Fruit fly (Drosophila melanogaster) whole organism, embryonic: ENCODE measurements around the gene CG6216.

Source experiments
- Antp ChIP-seq: fragments of 200-800 bp; sonication (Bioruptor generic); optimal IDR thresholded peaks from 3 replicates; lab custom pipeline; 2016; ENCODE audit warnings: missing biosample characterization, missing genetic modification characterization
- CG10979 ChIP-seq: fragments of 200-800 bp; sonication (Bioruptor generic); optimal IDR thresholded peaks from 2 replicates; lab custom pipeline; 2018; ENCODE audit warnings: missing biosample characterization, mild to moderate bottlenecking, missing genetic modification characterization, moderate library complexity
- CG12391 ChIP-seq: fragments of 200-800 bp; sonication (Bioruptor generic); optimal IDR thresholded peaks from 3 replicates; lab custom pipeline; 2018; ENCODE audit warnings: missing biosample characterization, mild to moderate bottlenecking, missing genetic modification characterization, moderate library complexity
- CG13287 ChIP-seq: fragments of 200-800 bp; sonication (Bioruptor generic); IDR thresholded peaks from 2 replicates; pipeline ENCODE4 v1.3.6; 2022; ENCODE audit warnings: missing biosample characterization, missing genetic modification characterization; ENCODE audit not compliant: partially characterized antibody
- CG15479 ChIP-seq: fragments of 200-800 bp; sonication (Bioruptor generic); optimal IDR thresholded peaks from 3 replicates; lab custom pipeline; 2019; ENCODE audit warnings: missing biosample characterization, mild to moderate bottlenecking, missing genetic modification characterization, moderate library complexity
- CG31388 ChIP-seq: fragments of 200-800 bp; sonication (Bioruptor generic); optimal IDR thresholded peaks from 2 replicates; lab custom pipeline; 2016; ENCODE audit warnings: missing biosample characterization, missing genetic modification characterization
- CG43689 ChIP-seq: fragments of 200-800 bp; sonication (Bioruptor generic); IDR thresholded peaks from 2 replicates; pipeline ENCODE4 v1.3.6; 2022; ENCODE audit warnings: missing biosample characterization, missing genetic modification characterization
- CG4617 ChIP-seq: fragments of 200-800 bp; sonication (Bioruptor generic); optimal IDR thresholded peaks from 3 replicates; lab custom pipeline; 2016; ENCODE audit warnings: missing biosample characterization, missing genetic modification characterization, borderline replicate concordance
- CG8281 ChIP-seq: fragments of 200-800 bp; sonication (Bioruptor generic); optimal IDR thresholded peaks from 2 replicates; lab custom pipeline; 2018; ENCODE audit warnings: missing biosample characterization, mild to moderate bottlenecking, missing genetic modification characterization, moderate library complexity
- CG9797 ChIP-seq: fragments of 200-800 bp; sonication (Bioruptor generic); optimal IDR thresholded peaks from 3 replicates; lab custom pipeline; 2018; ENCODE audit warnings: missing biosample characterization, mild to moderate bottlenecking, missing genetic modification characterization
- Deaf1 ChIP-seq: fragments of 200-800 bp; optimal IDR thresholded peaks from 3 replicates; lab custom pipeline; 2019; ENCODE audit warnings: missing biosample characterization, mild to moderate bottlenecking, missing genetic modification characterization, moderate library complexity
- Dp ChIP-seq: fragments of 200-800 bp; sonication (Bioruptor generic); optimal IDR thresholded peaks from 2 replicates; lab custom pipeline; 2018; ENCODE audit warnings: missing biosample characterization, mild to moderate bottlenecking, missing genetic modification characterization, moderate library complexity
- E2f2 ChIP-seq: fragments of 200-800 bp; sonication (Bioruptor generic); IDR thresholded peaks from 2 replicates; pipeline ENCODE4 v1.3.6; 2022; ENCODE audit warnings: missing biosample characterization, missing genetic modification characterization
- Elba2 ChIP-seq: fragments of 200-800 bp; sonication (Bioruptor generic); optimal IDR thresholded peaks from 3 replicates; lab custom pipeline; 2016; ENCODE audit warnings: missing biosample characterization, missing genetic modification characterization
- Fer3 ChIP-seq: fragments of 200-800 bp; sonication (Bioruptor generic); optimal IDR thresholded peaks from 2 replicates; lab custom pipeline; 2018; ENCODE audit warnings: missing biosample characterization, mild to moderate bottlenecking, missing genetic modification characterization, moderate library complexity
- HmgZ ChIP-seq: fragments of 200-800 bp; sonication (Bioruptor generic); optimal IDR thresholded peaks from 2 replicates; lab custom pipeline; 2018; ENCODE audit warnings: missing biosample characterization, mild to moderate bottlenecking, missing genetic modification characterization
- Hr51 ChIP-seq, 2 experiments: fragments of 200-800 bp; sonication (Bioruptor generic); optimal IDR thresholded peaks; 2 replicates in 1 of 2; 3 replicates in 1 of 2; lab custom pipeline; 2016 to 2018; ENCODE audit warnings: missing biosample characterization in 2 of 2, missing genetic modification characterization in 2 of 2, mild to moderate bottlenecking in 1 of 2, moderate library complexity in 1 of 2
- MBD-R2 ChIP-seq: fragments of 200-800 bp; sonication (Bioruptor generic); IDR thresholded peaks from 2 replicates; pipeline ENCODE4 v1.3.6; 2022; ENCODE audit warnings: missing biosample characterization, missing genetic modification characterization
- MESR4 ChIP-seq: fragments of 200-800 bp; sonication (Bioruptor generic); optimal IDR thresholded peaks from 2 replicates; lab custom pipeline; 2018; ENCODE audit warnings: missing biosample characterization, mild to moderate bottlenecking, missing genetic modification characterization, moderate library complexity
- Med ChIP-seq: fragments of 200-800 bp; sonication (Bioruptor generic); peaks from one replicate; lab custom pipeline; 2016; ENCODE audit warnings: missing biosample characterization, missing genetic modification characterization, mild to moderate bottlenecking, inconsistent platforms, moderate library complexity
- Myb ChIP-seq: fragments of 200-800 bp; sonication (Bioruptor generic); optimal IDR thresholded peaks from 2 replicates; lab custom pipeline; 2016; ENCODE audit warnings: missing biosample characterization, missing genetic modification characterization
- Neu2 ChIP-seq: fragments of 200-800 bp; sonication (Bioruptor generic); optimal IDR thresholded peaks from 3 replicates; lab custom pipeline; 2016; ENCODE audit warnings: missing biosample characterization, missing genetic modification characterization, borderline replicate concordance
- Nf-YA ChIP-seq: fragments of 200-800 bp; sonication (Bioruptor generic); IDR thresholded peaks from 2 replicates; pipeline ENCODE4 v1.3.6; 2022; ENCODE audit warnings: missing biosample characterization, missing genetic modification characterization
- Nf-YB ChIP-seq: fragments of 200-800 bp; sonication (Bioruptor generic); optimal IDR thresholded peaks from 3 replicates; lab custom pipeline; 2019; ENCODE audit warnings: missing biosample characterization, mild to moderate bottlenecking, missing genetic modification characterization, moderate library complexity
- Taf1 ChIP-seq: fragments of 200-800 bp; sonication (Bioruptor generic); IDR thresholded peaks from 2 replicates; pipeline ENCODE4 v1.3.6; 2022; ENCODE audit warnings: missing biosample characterization, missing genetic modification characterization
- Usf ChIP-seq: fragments of 200-800 bp; sonication (Bioruptor generic); optimal IDR thresholded peaks from 2 replicates; lab custom pipeline; 2017; ENCODE audit warnings: missing genotype, missing biosample characterization, missing genetic modification characterization
- bbx ChIP-seq: fragments of 200-800 bp; sonication (Bioruptor generic); IDR thresholded peaks from 2 replicates; pipeline ENCODE4 v1.3.6; 2022; ENCODE audit warnings: missing biosample characterization, missing genetic modification characterization; ENCODE audit not compliant: partially characterized antibody
- crp ChIP-seq, 2 experiments: fragments of 200-800 bp; sonication (Bioruptor generic); optimal IDR thresholded peaks; 2 replicates in 1 of 2; 3 replicates in 1 of 2; lab custom pipeline; 2017; ENCODE audit warnings: missing biosample characterization in 2 of 2, missing genetic modification characterization in 2 of 2, mild to moderate bottlenecking in 1 of 2, moderate library complexity in 1 of 2
- gfzf ChIP-seq: fragments of 200-800 bp; sonication (Bioruptor generic); optimal IDR thresholded peaks from 2 replicates; lab custom pipeline; 2016; ENCODE audit warnings: missing biosample characterization, mild to moderate bottlenecking, missing genetic modification characterization, moderate library complexity
- gro ChIP-seq: fragments of 200-800 bp; sonication (Bioruptor generic); optimal IDR thresholded peaks from 2 replicates; lab custom pipeline; 2016; ENCODE audit warnings: missing biosample characterization, missing genetic modification characterization
- insv ChIP-seq, 2 experiments: fragments of 200-800 bp; sonication (Bioruptor generic); optimal IDR thresholded peaks; 3 replicates each; lab custom pipeline; 2016 to 2018; ENCODE audit warnings: missing biosample characterization in 2 of 2, missing genetic modification characterization in 2 of 2
- lov ChIP-seq, 2 experiments: fragments of 200-800 bp in 1 of 2; fragments of >200 bp in 1 of 2; sonication (Bioruptor generic) in 1 of 2; IDR thresholded peaks in 1 of 2; optimal IDR thresholded peaks in 1 of 2; 2 replicates in 1 of 2; 3 replicates in 1 of 2; pipeline versions ENCODE4 v1.3.6 to Lab custom; 2017 to 2022; ENCODE audit warnings: missing biosample characterization in 1 of 2, missing genetic modification characterization in 1 of 2
- nerfin-1 ChIP-seq: fragments of 200-800 bp; sonication (Bioruptor generic); optimal IDR thresholded peaks from 3 replicates; lab custom pipeline; 2019; ENCODE audit warnings: missing biosample characterization, mild to moderate bottlenecking, missing genetic modification characterization, moderate library complexity
- phol ChIP-seq: fragments of 200-800 bp; sonication (Bioruptor generic); optimal IDR thresholded peaks from 3 replicates; lab custom pipeline; 2018; ENCODE audit warnings: missing biosample characterization, mild to moderate bottlenecking, missing genetic modification characterization, moderate library complexity
- pzg ChIP-seq: fragments of 200-800 bp; sonication (Bioruptor generic); optimal IDR thresholded peaks from 3 replicates; lab custom pipeline; 2018; ENCODE audit warnings: missing biosample characterization, mild to moderate bottlenecking, missing genetic modification characterization, moderate library complexity
- stwl ChIP-seq: fragments of 200-800 bp; sonication (Bioruptor generic); optimal IDR thresholded peaks from 3 replicates; lab custom pipeline; 2018; ENCODE audit warnings: missing biosample characterization, mild to moderate bottlenecking, missing genetic modification characterization, moderate library complexity

The CG6216 gene

DNA sequence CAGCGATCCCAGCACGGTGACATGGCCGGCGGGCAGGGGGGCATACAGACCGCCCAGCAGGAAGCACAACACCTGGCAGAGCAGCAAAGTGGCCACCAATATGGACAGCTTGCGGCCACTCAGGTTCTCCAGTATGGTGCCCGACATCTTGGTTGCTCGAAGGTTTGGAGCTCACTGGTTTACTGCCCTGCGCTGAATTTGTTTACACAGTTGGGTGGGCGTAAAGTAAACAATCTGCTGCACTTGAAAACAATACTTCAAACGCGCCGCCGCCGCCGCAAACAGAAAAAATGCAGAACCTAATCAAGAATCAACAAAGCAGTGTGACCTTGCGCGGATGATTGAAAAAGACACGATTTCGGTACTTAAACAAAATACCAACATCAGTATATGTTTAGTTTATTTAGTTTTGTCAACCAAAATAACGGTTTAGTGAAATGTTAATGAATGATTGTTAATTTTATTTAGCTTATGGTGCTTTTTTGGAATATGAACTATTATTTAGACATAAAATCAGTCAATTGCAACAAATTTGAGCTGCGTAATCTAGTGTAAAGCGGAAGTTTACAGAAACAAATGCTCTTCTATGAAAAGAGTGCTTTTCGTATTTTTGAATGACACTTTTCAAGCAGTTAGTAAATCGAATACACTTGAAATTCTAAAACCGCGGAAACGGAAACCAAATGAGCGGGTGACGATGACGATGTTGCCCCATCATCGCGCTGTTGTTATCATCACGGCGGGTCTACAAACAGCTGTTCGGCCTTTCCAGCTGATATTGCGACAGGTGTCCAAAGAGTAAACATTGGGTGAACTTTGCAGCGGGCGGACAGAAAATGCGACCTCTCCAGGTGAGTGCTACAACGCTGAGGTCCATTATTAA is 19.0 kb upstream of the CG6216 start, which contains the start of the genes wls and Adck5 (continued):
- TF ChIP-seq gro (GFP tag; lab: Kevin White, UChicago) (peak; percentile 40), CG12391 (tag; lab: Kevin White, UChicago) (peak; percentile 62), Nf-YB (GFP tag; lab: Kevin White, UChicago) (no peak), nerfin-1 (tag; lab: Kevin White, UChicago) (peak; percentile 26), Nf-YA (peak; percentile 38; the same call in 1 of the 2 replicates)

dm6 chr3L:11164899-11165298 is 14.3 kb upstream of the CG6216 start, which contains the start of gene Alg10:
TSS of gene Alg10 (plus strand) at chr3L:11164971.
- TF ChIP-seq Hr51 (GFP tag; optimal IDR thresholded peaks at IDR 0.05; lab: Kevin White, UChicago) (no peak), Taf1 (GFP tag; lab: Robert Waterston, UW) (no peak), bbx (GFP tag; lab: Robert Waterston, UW) (peak; percentile 13; the same call in 1 of the 2 replicates), stwl (tag; lab: Kevin White, UChicago) (peak; percentile 80), crp (GFP tag; optimal IDR thresholded peaks at IDR 0.05; lab: Kevin White, UChicago) (peak in 1 of 2 experiments; percentile 51), CG4617 (GFP tag; lab: Kevin White, UChicago) (peak; percentile 7), Elba2 (GFP tag; lab: Kevin White, UChicago) (peak; percentile 38), Fer3 (tag; lab: Kevin White, UChicago) (no peak), CG10979 (tag; lab: Kevin White, UChicago) (no peak), CG9797 (GFP tag; lab: Kevin White, UChicago) (peak; percentile 52), Antp (GFP tag; lab: Kevin White, UChicago) (no peak), MESR4 (GFP tag; lab: Kevin White, UChicago) (peak; percentile 23), Neu2 (GFP tag; lab: Kevin White, UChicago) (peak; percentile 95), E2f2 (GFP tag; lab: Robert Waterston, UW) (peak; percentile 30; the same call in 1 of the 2 replicates), MBD-R2 (GFP tag; lab: Robert Waterston, UW) (peak; percentile 69), CG8281 (tag; lab: Kevin White, UChicago) (no peak), gfzf (GFP tag; lab: Kevin White, UChicago) (peak; percentile 77), CG31388 (GFP tag; lab: Kevin White, UChicago) (no peak), Myb (GFP tag; lab: Kevin White, UChicago) (peak; percentile 34), insv (GFP tag; optimal IDR thresholded peaks at IDR 0.05; lab: Kevin White, UChicago) (peak in 1 of 2 experiments; percentile 90), pzg (GFP tag; lab: Kevin White, UChicago) (peak; percentile 32), CG15479 (GFP tag; lab: Kevin White, UChicago) (no peak), lov (optimal IDR thresholded peaks at IDR 0.05; lab: Kevin White, UChicago) (no peak), lov (GFP tag; IDR thresholded peaks at IDR 0.05; lab: Robert Waterston, UW) (no peak), Dp (GFP tag; lab: Kevin White, UChicago) (peak; percentile 24), CG13287 (GFP tag; lab: Robert Waterston, UW) (peak; percentile 33; the same call in 1 of the 2 replicates), Med (GFP tag; lab: Kevin White, UChicago) (peak; percentile 63), Deaf1 (tag; lab: Kevin White, UChicago) (no peak), phol (tag; lab: Kevin White, UChicago) (no peak), HmgZ (tag; lab: Kevin White, UChicago) (no peak), CG43689 (GFP tag; lab: Robert Waterston, UW) (0 out of 2 replicates have a peak, but pooled peaks have one; percentile 22), Usf (GFP tag; lab: Kevin White, UChicago) (no peak)
